Fruit fly (Drosophila melanogaster): Measurements from ENCODE around the gene RnrL.

dm6 chr2L:10376276-10376675, 48.5 kb upstream of the RnrL start:
- TF ChIP-seq pan (optimal IDR thresholded peaks at IDR 0.05) (peak; percentile 2), CG8478 (optimal IDR thresholded peaks at IDR 0.05) (no peak), EcR (GFP tag; optimal IDR thresholded peaks at IDR 0.05) (no peak), psq (optimal IDR thresholded peaks at IDR 0.05) (no peak), usp (GFP tag; optimal IDR thresholded peaks at IDR 0.05) (no peak)
